Worm (Caenorhabditis elegans): ENCODE measurements around the gene zig-3.

- no peak for TF ChIP-seq aly-2 (tag; optimal IDR thresholded peaks at IDR 0.05)
- TF ChIP-seq lin-15B (tag; optimal IDR thresholded peaks at IDR 0.05) = no peak
- TF ChIP-seq unc-86 (tag; optimal IDR thresholded peaks at IDR 0.05) = no peak
- TF ChIP-seq zip-4 (GFP tag; optimal IDR thresholded peaks at IDR 0.05) = no peak
- TF ChIP-seq sptf-1 (tag; optimal IDR thresholded peaks at IDR 0.05) = no peak
- TF ChIP-seq lin-13 (GFP tag; optimal IDR thresholded peaks at IDR 0.05) = no peak
- TF ChIP-seq zag-1 (tag; optimal IDR thresholded peaks at IDR 0.05) = no peak
- TF ChIP-seq grh-1 (GFP tag; IDR thresholded peaks at IDR 0.05) = no peak
- TF ChIP-seq egl-27 (tag; optimal IDR thresholded peaks at IDR 0.05) = no peak
- no peak for TF ChIP-seq unc-130 (tag; optimal IDR thresholded peaks at IDR 0.05)
- no peak for TF ChIP-seq fkh-10 (GFP tag; optimal IDR thresholded peaks at IDR 0.05)
- TF ChIP-seq alr-1 (tag; optimal IDR thresholded peaks at IDR 0.05; ENCODE audit: borderline replicate concordance) = no peak
Observed at ce11 chrX:7892296-7892695, 38.3 kb upstream of the zig-3 start, which contains the start of gene C39D10.5.

All from whole organism, L1 larva.